Worm (Caenorhabditis elegans) whole organism, L3 larva: ENCODE measurements around the gene K08E4.2.

Experiments
- R02D3.7 ChIP-seq: fragments of 150-350 bp; optimal IDR thresholded peaks from 2 replicates; lab custom pipeline; 2014; ENCODE audit warnings: missing biosample characterization, missing genetic modification characterization
- ZK546.5 ChIP-seq: sonication (generic microtip); optimal IDR thresholded peaks from 2 replicates; lab custom pipeline; 2017; ENCODE audit warnings: missing biosample characterization, missing genetic modification characterization
- aly-2 ChIP-seq: fragments of 150-350 bp; optimal IDR thresholded peaks from 2 replicates; lab custom pipeline; 2014; ENCODE audit warnings: missing biosample characterization, missing genetic modification characterization
- ama-1 ChIP-seq: fragments of 150-350 bp; optimal IDR thresholded peaks from 2 replicates; lab custom pipeline; 2018
- ceh-16 ChIP-seq: sonication (generic microtip); optimal IDR thresholded peaks from 2 replicates; lab custom pipeline; 2017; ENCODE audit warnings: missing biosample characterization, missing genetic modification characterization
- ceh-28 ChIP-seq: fragments of 150-350 bp; optimal IDR thresholded peaks from 2 replicates; lab custom pipeline; 2014; ENCODE audit warnings: missing biosample characterization, missing genetic modification reagents, missing genetic modification characterization
- ceh-82 ChIP-seq: fragments of 150-350 bp; optimal IDR thresholded peaks from 2 replicates; lab custom pipeline; 2014; ENCODE audit warnings: missing biosample characterization, missing genetic modification characterization
- ceh-9 ChIP-seq: sonication (generic microtip); optimal IDR thresholded peaks from 2 replicates; lab custom pipeline; 2018; ENCODE audit warnings: missing biosample characterization, missing genetic modification characterization
- daf-12 ChIP-seq: fragments of 150-350 bp; optimal IDR thresholded peaks from 2 replicates; lab custom pipeline; 2014; ENCODE audit warnings: missing biosample characterization, missing genetic modification reagents, missing genetic modification characterization
- egl-27 ChIP-seq: sonication (generic microtip); optimal IDR thresholded peaks from 4 replicates; lab custom pipeline; 2017; ENCODE audit warnings: missing biosample characterization, missing genetic modification reagents, missing genetic modification characterization
- egl-5 ChIP-seq: fragments of 150-350 bp; optimal IDR thresholded peaks from 2 replicates; lab custom pipeline; 2017; ENCODE audit warnings: missing biosample characterization, missing genetic modification reagents, missing genetic modification characterization, inconsistent platforms
- elt-1 ChIP-seq: fragments of 150-350 bp; optimal IDR thresholded peaks from 2 replicates; lab custom pipeline; 2014; ENCODE audit warnings: missing biosample characterization, missing genetic modification characterization
- elt-2 ChIP-seq: sonication (generic microtip); optimal IDR thresholded peaks from 2 replicates; lab custom pipeline; 2016; ENCODE audit warnings: missing genetic modification reagents, mild to moderate bottlenecking, missing genetic modification characterization, missing compliant biosample characterization
- elt-3 ChIP-seq, 3 experiments: fragments of 150-350 bp in 1 of 3; sonication (generic microtip) in 2 of 3; optimal IDR thresholded peaks; 2 replicates in 2 of 3; 4 replicates in 1 of 3; lab custom pipeline; 2014 to 2017; ENCODE audit warnings: missing biosample characterization in 3 of 3, missing genetic modification characterization in 3 of 3
- eor-1 ChIP-seq, 2 experiments: fragments of 150-350 bp; optimal IDR thresholded peaks; 2 replicates each; lab custom pipeline; 2014 to 2018; ENCODE audit warnings: missing biosample characterization in 2 of 2, missing genetic modification characterization in 2 of 2
- fkh-10 ChIP-seq: sonication (generic microtip); optimal IDR thresholded peaks from 2 replicates; lab custom pipeline; 2017; ENCODE audit warnings: missing biosample characterization, missing genetic modification reagents, missing genetic modification characterization
- fkh-2 ChIP-seq: fragments of 150-350 bp; optimal IDR thresholded peaks from 2 replicates; lab custom pipeline; 2014; ENCODE audit warnings: missing biosample characterization, missing genetic modification reagents, missing genetic modification characterization
- fos-1 ChIP-seq: fragments of 150-350 bp; optimal IDR thresholded peaks from 2 replicates; lab custom pipeline; 2014; ENCODE audit warnings: missing biosample characterization, missing genetic modification characterization
- hmg-11 ChIP-seq: sonication (generic microtip); optimal IDR thresholded peaks from 2 replicates; lab custom pipeline; 2016; ENCODE audit warnings: missing genetic modification characterization, missing compliant biosample characterization
- jun-1 ChIP-seq: fragments of 150-350 bp; optimal IDR thresholded peaks from 2 replicates; lab custom pipeline; 2014; ENCODE audit warnings: missing biosample characterization, missing genetic modification reagents, missing genetic modification characterization
- lin-15B ChIP-seq: fragments of 150-350 bp; optimal IDR thresholded peaks from 2 replicates; lab custom pipeline; 2014; ENCODE audit warnings: missing biosample characterization, missing genetic modification characterization
- lin-39 ChIP-seq: fragments of 150-350 bp; optimal IDR thresholded peaks from 2 replicates; lab custom pipeline; 2018; ENCODE audit warnings: missing biosample characterization, missing genetic modification reagents, missing genetic modification characterization
- lsy-12 ChIP-seq: sonication (generic microtip); optimal IDR thresholded peaks from 2 replicates; lab custom pipeline; 2016; ENCODE audit warnings: mild to moderate bottlenecking, missing genetic modification characterization, missing compliant biosample characterization
- mdl-1 ChIP-seq: fragments of 150-350 bp; optimal IDR thresholded peaks from 2 replicates; lab custom pipeline; 2014; ENCODE audit warnings: missing biosample characterization, missing genetic modification characterization
- mml-1 ChIP-seq: fragments of 150-350 bp; sonication (generic microtip); optimal IDR thresholded peaks from 3 replicates; lab custom pipeline; 2014; ENCODE audit warnings: missing biosample characterization, missing genetic modification characterization
- nfya-1 ChIP-seq: sonication (generic microtip); optimal IDR thresholded peaks from 2 replicates; lab custom pipeline; 2017; ENCODE audit warnings: missing genetic modification characterization, mild to moderate bottlenecking, missing compliant biosample characterization, antibody characterized with exemption, moderate library complexity; ENCODE audit not compliant: insufficient read depth
- nhr-11 ChIP-seq: fragments of 150-350 bp; optimal IDR thresholded peaks from 2 replicates; lab custom pipeline; 2014; ENCODE audit warnings: missing biosample characterization, missing genetic modification characterization
- nhr-12 ChIP-seq: fragments of 150-350 bp; optimal IDR thresholded peaks from 2 replicates; lab custom pipeline; 2014; ENCODE audit warnings: missing biosample characterization, missing genetic modification characterization
- nhr-23 ChIP-seq: fragments of 150-350 bp; optimal IDR thresholded peaks from 2 replicates; lab custom pipeline; 2014; ENCODE audit warnings: missing biosample characterization, missing genetic modification reagents, missing genetic modification characterization
- nhr-237 ChIP-seq: fragments of 150-350 bp; optimal IDR thresholded peaks from 2 replicates; lab custom pipeline; 2014; ENCODE audit warnings: missing biosample characterization, missing genetic modification characterization
- nhr-25 ChIP-seq: sonication (generic microtip); optimal IDR thresholded peaks from 2 replicates; lab custom pipeline; 2017; ENCODE audit warnings: missing biosample characterization, missing genetic modification characterization
- nhr-28 ChIP-seq: fragments of 150-350 bp; optimal IDR thresholded peaks from 2 replicates; lab custom pipeline; 2014; ENCODE audit warnings: missing biosample characterization, missing genetic modification characterization
- nhr-43 ChIP-seq: sonication (generic microtip); optimal IDR thresholded peaks from 2 replicates; lab custom pipeline; 2016; ENCODE audit warnings: mild to moderate bottlenecking, missing genetic modification characterization, missing compliant biosample characterization; ENCODE audit not compliant: poor library complexity, severe bottlenecking
- nhr-67 ChIP-seq: fragments of 150-350 bp; optimal IDR thresholded peaks from 2 replicates; lab custom pipeline; 2014; ENCODE audit warnings: missing biosample characterization, missing genetic modification characterization
- nhr-76 ChIP-seq: fragments of 150-350 bp; sonication (generic microtip); optimal IDR thresholded peaks from 5 replicates; lab custom pipeline; 2014; ENCODE audit warnings: missing biosample characterization, missing genetic modification characterization
- nhr-77 ChIP-seq: fragments of 150-350 bp; optimal IDR thresholded peaks from 2 replicates; lab custom pipeline; 2014; ENCODE audit warnings: missing biosample characterization, missing genetic modification characterization
- pha-4 ChIP-seq: fragments of 150-350 bp; optimal IDR thresholded peaks from 2 replicates; lab custom pipeline; 2014; ENCODE audit warnings: missing biosample characterization, missing genetic modification reagents, missing genetic modification characterization
- pqm-1 ChIP-seq: fragments of 150-350 bp; optimal IDR thresholded peaks from 2 replicates; lab custom pipeline; 2017; ENCODE audit warnings: missing biosample characterization, missing genetic modification characterization, inconsistent platforms
- sea-2 ChIP-seq: fragments of 150-350 bp; sonication (generic microtip); optimal IDR thresholded peaks from 4 replicates; lab custom pipeline; 2014; ENCODE audit warnings: missing biosample characterization, missing genetic modification reagents, missing genetic modification characterization
- skn-1 ChIP-seq: fragments of 150-350 bp; optimal IDR thresholded peaks from 2 replicates; lab custom pipeline; 2014; ENCODE audit warnings: missing biosample characterization, missing genetic modification characterization
- snpc-4 ChIP-seq: fragments of 150-350 bp; optimal IDR thresholded peaks from 2 replicates; lab custom pipeline; 2014; ENCODE audit warnings: missing biosample characterization, missing genetic modification characterization
- tbx-2 ChIP-seq: sonication (generic microtip); optimal IDR thresholded peaks from 2 replicates; lab custom pipeline; 2016; ENCODE audit warnings: mild to moderate bottlenecking, missing genetic modification characterization, missing compliant biosample characterization
- unc-39 ChIP-seq: sonication (generic microtip); optimal IDR thresholded peaks from 4 replicates; lab custom pipeline; 2017; ENCODE audit warnings: missing biosample characterization, missing genetic modification characterization
- unc-62 ChIP-seq: fragments of 150-350 bp; sonication (generic microtip); optimal IDR thresholded peaks from 4 replicates; lab custom pipeline; 2014; ENCODE audit warnings: missing biosample characterization, missing genetic modification reagents, missing genetic modification characterization
- zag-1 ChIP-seq: fragments of 150-350 bp; optimal IDR thresholded peaks from 2 replicates; lab custom pipeline; 2014; ENCODE audit warnings: missing biosample characterization, missing genetic modification characterization
- ztf-11 ChIP-seq: fragments of 150-350 bp; optimal IDR thresholded peaks from 2 replicates; lab custom pipeline; 2014; ENCODE audit warnings: missing biosample characterization, missing genetic modification characterization
- ztf-4 ChIP-seq: fragments of 150-350 bp; optimal IDR thresholded peaks from 2 replicates; lab custom pipeline; 2014; ENCODE audit warnings: missing biosample characterization, missing genetic modification characterization

K08E4.2 gene

ce11 chrIV:12033985-12034384 is 22.5 kb downstream of the K08E4.2 start, which contains the start of gene sqst-1:
sqst-1 (plus strand) TSS chrIV:12034282.
- TF ChIP-seq ama-1 (lab: Kevin White, UChicago): peak; percentile 84
- TF ChIP-seq hmg-11: no peak
- TF ChIP-seq pha-4: peak; percentile 4

DNA sequence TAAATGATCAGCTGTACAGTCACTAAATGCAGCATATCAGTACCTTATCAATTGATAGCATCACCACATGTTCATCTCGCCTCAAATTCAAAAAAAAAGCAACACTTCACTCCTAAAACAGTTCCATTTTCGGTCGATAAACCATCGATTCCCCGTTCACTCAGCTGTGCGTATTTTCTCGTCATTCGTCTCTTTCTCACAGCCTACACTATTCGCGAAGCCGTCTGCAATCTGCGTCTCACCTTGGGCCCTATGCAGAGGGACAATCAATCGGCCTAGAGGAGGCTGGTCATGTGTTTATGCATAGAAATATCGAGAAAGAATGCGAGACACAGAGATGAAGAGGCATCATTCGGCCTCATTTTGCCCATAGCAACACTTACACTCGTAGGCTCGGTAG is 24.1 kb downstream of the K08E4.2 start:
- TF ChIP-seq ama-1 (lab: Kevin White, UChicago) (peak; percentile 79), nhr-28 (tag; lab: Kevin White, UChicago) (no peak), aly-2 (tag; lab: Kevin White, UChicago) (no peak), fkh-10 (GFP tag; lab: Kevin White, UChicago) (no peak), R02D3.7 (tag; lab: Kevin White, UChicago) (no peak), nhr-23 (tag; lab: Kevin White, UChicago) (peak; percentile 92), egl-27 (peak; percentile 20), ceh-82 (tag; lab: Kevin White, UChicago) (peak; percentile 39), fos-1 (tag; lab: Kevin White, UChicago) (peak; percentile 79), unc-62 (GFP tag; lab: Kevin White, UChicago) (peak; percentile 65), elt-2 (peak; percentile 97), lin-39 (tag; lab: Kevin White, UChicago) (peak; percentile 29), pha-4 (peak; percentile 92), jun-1 (tag; lab: Kevin White, UChicago) (peak; percentile 86), nhr-67 (tag; lab: Kevin White, UChicago) (no peak), ceh-16 (tag; lab: Kevin White, UChicago) (no peak), elt-1 (tag; lab: Kevin White, UChicago) (peak; percentile 55), hmg-11 (peak; percentile 89), zag-1 (tag; lab: Kevin White, UChicago) (no peak), lsy-12 (peak; percentile 83), nhr-237 (tag; lab: Kevin White, UChicago) (no peak), tbx-2 (peak; percentile 61), nhr-76 (no peak), ceh-28 (tag; lab: Kevin White, UChicago) (peak; percentile 95), nhr-11 (tag; lab: Kevin White, UChicago) (no peak), mml-1 (tag; lab: Kevin White, UChicago) (no peak), nhr-12 (tag; lab: Kevin White, UChicago) (no peak), nhr-25 (peak; percentile 93), fkh-2 (tag; lab: Kevin White, UChicago) (no peak), elt-3 (tag; optimal IDR thresholded peaks at IDR 0.05; lab: Kevin White, UChicago) (no peak), skn-1 (tag; lab: Kevin White, UChicago) (peak; percentile 59), ztf-11 (no peak), mdl-1 (peak; percentile 43), egl-5 (peak; percentile 93), ZK546.5 (tag; lab: Kevin White, UChicago) (no peak), nhr-43 (peak; percentile 70), snpc-4 (peak; percentile 34), nhr-77 (tag; lab: Kevin White, UChicago) (no peak), lin-15B (tag; lab: Kevin White, UChicago) (peak; percentile 80), nfya-1 (peak; percentile 89), ceh-9 (tag; lab: Kevin White, UChicago) (no peak), sea-2 (GFP tag; lab: Kevin White, UChicago) (no peak), eor-1 (tag; optimal IDR thresholded peaks at IDR 0.05; lab: Kevin White, UChicago) (no peak), unc-39 (tag; lab: Kevin White, UChicago) (no peak), pqm-1 (peak; percentile 94), daf-12 (tag; lab: Kevin White, UChicago) (no peak), ztf-4 (tag; lab: Kevin White, UChicago) (no peak)
